Worm (Caenorhabditis elegans): ENCODE results near the gene C47E8.3.

Gene C47E8.3

DNA sequence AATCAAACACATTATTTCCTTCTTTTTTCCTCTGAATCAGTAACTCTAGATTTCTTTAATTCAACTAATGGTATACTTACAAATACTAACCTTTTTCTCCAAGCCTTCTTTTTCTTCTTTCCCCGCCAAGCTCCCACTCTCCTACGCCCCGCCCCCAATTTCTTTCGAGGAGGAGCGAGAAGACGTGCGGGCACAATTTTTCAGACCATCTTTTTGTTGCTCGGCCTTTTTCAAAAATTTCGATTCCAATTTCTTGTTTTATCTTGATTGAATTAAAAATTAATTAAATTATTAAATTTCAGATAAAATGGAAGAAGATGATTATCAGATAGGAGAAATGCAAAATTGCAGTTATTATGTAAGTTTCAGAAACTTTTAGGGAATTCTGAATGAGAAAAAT lies at the start of gene C47E8.3:
C47E8.3 (plus strand) TSS at position 301 of the 400 bp plus-strand sequence.
- TF ChIP-seq ceh-91 (GFP tag; IDR thresholded peaks at IDR 0.05) = no peak
- no peak for TF ChIP-seq lin-26 (GFP tag; IDR thresholded peaks at IDR 0.05)
- TF ChIP-seq F33H1.4 (GFP tag; IDR thresholded peaks at IDR 0.05) = no peak
- TF ChIP-seq efl-1 (GFP tag; optimal IDR thresholded peaks at IDR 0.05) = no peak
- no peak for TF ChIP-seq dpff-1 (tag; optimal IDR thresholded peaks at IDR 0.05)
- no peak for TF ChIP-seq bed-2 (GFP tag; IDR thresholded peaks at IDR 0.05)
- TF ChIP-seq Y53G8AR.9 (GFP tag; conservative IDR thresholded peaks at IDR 0.05) = no peak
- no peak for TF ChIP-seq lin-40 (tag; optimal IDR thresholded peaks at IDR 0.05)
- no peak for TF ChIP-seq bed-1 (GFP tag; IDR thresholded peaks at IDR 0.05)
- no peak for TF ChIP-seq tbp1 (GFP tag; optimal IDR thresholded peaks at IDR 0.05)
- no peak for TF ChIP-seq B0035.1 (tag; optimal IDR thresholded peaks at IDR 0.05)
- no peak for TF ChIP-seq ceh-79 (tag; optimal IDR thresholded peaks at IDR 0.05)
- no peak for TF ChIP-seq madf-10 (tag; optimal IDR thresholded peaks at IDR 0.05)
- TF ChIP-seq ceh-40 (GFP tag; IDR thresholded peaks at IDR 0.05) = no peak

DNA sequence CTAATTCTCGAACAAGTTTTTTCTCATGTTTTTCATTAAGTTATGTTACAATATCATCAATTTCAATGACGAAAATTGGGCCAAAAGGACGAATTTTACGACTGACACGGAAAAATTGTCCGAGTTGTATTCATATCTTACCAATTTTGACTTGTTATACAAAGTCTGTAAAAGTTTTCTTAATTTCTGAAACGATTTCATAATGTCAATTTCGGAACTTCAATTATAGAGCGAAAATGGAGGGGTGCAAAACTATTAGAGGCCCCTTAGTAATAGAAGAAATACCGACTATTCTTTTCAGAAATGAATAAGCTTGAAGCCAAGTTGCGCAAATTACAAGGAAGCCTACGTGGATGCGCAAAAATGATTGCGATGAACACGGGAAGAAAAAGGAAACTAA lies 48.5 kb upstream of the C47E8.3 start, which contains the start of gene F43D2.3:
F43D2.3 (plus strand) TSS at position 301 of the 400 bp plus-strand sequence.
- TF ChIP-seq rec-8 (tag; optimal IDR thresholded peaks at IDR 0.05) (no peak), T07F8.4 (tag; optimal IDR thresholded peaks at IDR 0.05) (no peak), lin-26 (GFP tag; IDR thresholded peaks at IDR 0.05) (no peak), aptf-2 (GFP tag; conservative IDR thresholded peaks at IDR 0.05) (no peak), K12H6.12 (tag; optimal IDR thresholded peaks at IDR 0.05) (no peak)

DNA sequence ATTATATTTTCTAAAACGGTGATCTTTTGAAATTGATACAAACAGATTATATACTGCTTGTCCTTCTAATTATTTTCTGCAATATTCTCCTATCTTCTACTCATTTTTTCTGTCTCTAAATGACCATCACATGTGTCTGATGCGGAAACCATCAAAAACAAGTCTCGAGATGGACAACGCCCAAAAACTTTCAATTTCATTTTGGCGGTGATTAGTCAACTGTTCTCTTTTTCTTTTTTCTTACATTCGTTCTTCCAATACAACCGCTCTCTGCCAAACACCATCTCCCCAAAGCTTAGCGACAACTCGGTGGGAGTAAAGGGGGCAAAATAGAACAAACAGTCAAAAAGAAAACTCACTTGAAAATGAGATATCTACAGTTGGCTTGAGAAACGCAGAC lies 46.8 kb upstream of the C47E8.3 start:
- peak; percentile 11 for TF ChIP-seq lin-40 (tag; optimal IDR thresholded peaks at IDR 0.05)
- no peak for TF ChIP-seq die-1 (tag; optimal IDR thresholded peaks at IDR 0.05)
- no peak for TF ChIP-seq lin-35 (GFP tag; optimal IDR thresholded peaks at IDR 0.05)
- no peak for TF ChIP-seq K12H6.12 (tag; optimal IDR thresholded peaks at IDR 0.05)

DNA sequence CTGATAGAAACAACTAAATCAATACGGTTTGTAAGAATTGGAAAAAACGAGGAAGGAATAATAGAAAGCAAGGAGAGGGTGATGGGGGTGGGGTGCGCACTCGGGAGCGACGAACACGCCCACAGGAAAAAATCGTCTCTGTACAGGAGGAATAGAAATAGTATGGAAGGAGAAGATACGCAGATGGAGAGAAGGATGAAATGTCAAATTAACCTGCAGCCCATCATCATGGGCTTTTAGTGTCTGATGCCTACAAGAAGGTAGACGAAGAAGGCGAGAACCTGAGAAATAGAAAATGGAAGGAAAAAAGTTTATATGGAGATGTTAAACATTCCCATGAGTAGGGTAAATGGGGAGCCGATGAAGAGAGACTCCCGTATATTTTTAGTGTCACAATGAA lies 45.0 kb upstream of the C47E8.3 start, which contains the start of gene F43D2.6:
F43D2.6 (minus strand) TSS at position 62 of the 400 bp plus-strand sequence.
- TF ChIP-seq madf-3 (GFP tag; IDR thresholded peaks at IDR 0.05) = no peak
- TF ChIP-seq lsy-27 (tag; optimal IDR thresholded peaks at IDR 0.05; ENCODE audit: borderline replicate concordance, insufficient read depth) = no peak
- TF ChIP-seq nfyb-1 (GFP tag; IDR thresholded peaks at IDR 0.05) = no peak
- TF ChIP-seq hmg-1.2 (GFP tag; IDR thresholded peaks at IDR 0.05) = peak; percentile 63
- TF ChIP-seq cebp-1 (GFP tag; IDR thresholded peaks at IDR 0.05) = no peak
- peak; percentile 11 for TF ChIP-seq cebp-1 (tag; optimal IDR thresholded peaks at IDR 0.05)
- no peak for TF ChIP-seq ceh-40 (GFP tag; IDR thresholded peaks at IDR 0.05)
- no peak for TF ChIP-seq C06A6.2 (GFP tag; conservative IDR thresholded peaks at IDR 0.05)

DNA sequence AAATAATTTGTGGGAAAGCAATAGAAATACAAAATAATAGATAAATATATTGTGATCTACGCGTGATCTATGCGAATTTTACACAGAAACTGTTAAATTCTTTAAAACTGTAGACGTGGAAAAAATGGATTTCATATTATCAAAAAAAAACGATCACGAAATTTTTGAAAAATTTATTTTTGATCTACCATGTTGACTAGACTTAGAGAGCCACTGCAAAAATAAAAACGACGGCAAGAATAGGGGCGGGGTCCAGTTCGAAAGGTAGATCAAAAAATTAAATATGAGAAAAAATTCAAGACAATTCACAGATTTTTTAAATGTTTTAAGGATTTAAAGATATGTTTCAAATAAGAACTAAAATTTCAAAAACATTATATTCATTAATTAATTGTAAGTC lies 42.0 kb upstream of the C47E8.3 start:
- TF ChIP-seq F49E8.2 (tag; optimal IDR thresholded peaks at IDR 0.05; ENCODE audit: insufficient read depth) (no peak), dox-1 (GFP tag; IDR thresholded peaks at IDR 0.05) (no peak), egl-18 (GFP tag; IDR thresholded peaks at IDR 0.05) (no peak), zfh-2 (GFP tag; conservative IDR thresholded peaks at IDR 0.05) (no peak), madf-3 (GFP tag; IDR thresholded peaks at IDR 0.05) (no peak), madf-6 (GFP tag; IDR thresholded peaks at IDR 0.05) (peak; percentile 90), hmg-1.2 (GFP tag; IDR thresholded peaks at IDR 0.05) (peak; percentile 19; the same call in 1 of the 2 replicates), repo-1 (tag; optimal IDR thresholded peaks at IDR 0.05) (no peak), ceh-40 (GFP tag; IDR thresholded peaks at IDR 0.05) (no peak), ztf-22 (GFP tag; optimal IDR thresholded peaks at IDR 0.05) (no peak), hlh-12 (tag; optimal IDR thresholded peaks at IDR 0.05) (no peak), madf-10 (tag; optimal IDR thresholded peaks at IDR 0.05) (no peak), unc-130 (GFP tag; optimal IDR thresholded peaks at IDR 0.05) (no peak), F22D6.2 (tag; optimal IDR thresholded peaks at IDR 0.05) (no peak), somi-1 (GFP tag; optimal IDR thresholded peaks at IDR 0.05) (no peak), T07F8.4 (tag; optimal IDR thresholded peaks at IDR 0.05) (no peak), Y67H2A.10 (GFP tag; conservative IDR thresholded peaks at IDR 0.05) (no peak), nhr-27 (tag; optimal IDR thresholded peaks at IDR 0.05) (no peak), zim-3 (tag; optimal IDR thresholded peaks at IDR 0.05) (no peak), egrh-3 (GFP tag; IDR thresholded peaks at IDR 0.05) (no peak)

Measured in whole organism, young adult.